Worm (Caenorhabditis elegans) whole organism, L2 larva: Measurements from ENCODE around the gene C02B4.3.

Experiments
- Y55F3AM.14 ChIP-seq: fragments of 200-800 bp; sonication (Bioruptor generic); optimal IDR thresholded peaks from 2 replicates; lab custom pipeline; 2018; ENCODE audit warnings: mild to moderate bottlenecking, missing genetic modification characterization, missing compliant biosample characterization
- ama-1 ChIP-seq: fragments of 150-350 bp; optimal IDR thresholded peaks from 2 replicates; lab custom pipeline; 2018; ENCODE audit warnings: inconsistent platforms
- snpc-4 ChIP-seq: fragments of 150-350 bp; optimal IDR thresholded peaks from 2 replicates; lab custom pipeline; 2014; ENCODE audit warnings: missing biosample characterization, missing genetic modification characterization
- unc-62 ChIP-seq: fragments of 150-350 bp; optimal IDR thresholded peaks from 2 replicates; lab custom pipeline; 2014; ENCODE audit warnings: missing biosample characterization, missing genetic modification reagents, missing genetic modification characterization

DNA sequence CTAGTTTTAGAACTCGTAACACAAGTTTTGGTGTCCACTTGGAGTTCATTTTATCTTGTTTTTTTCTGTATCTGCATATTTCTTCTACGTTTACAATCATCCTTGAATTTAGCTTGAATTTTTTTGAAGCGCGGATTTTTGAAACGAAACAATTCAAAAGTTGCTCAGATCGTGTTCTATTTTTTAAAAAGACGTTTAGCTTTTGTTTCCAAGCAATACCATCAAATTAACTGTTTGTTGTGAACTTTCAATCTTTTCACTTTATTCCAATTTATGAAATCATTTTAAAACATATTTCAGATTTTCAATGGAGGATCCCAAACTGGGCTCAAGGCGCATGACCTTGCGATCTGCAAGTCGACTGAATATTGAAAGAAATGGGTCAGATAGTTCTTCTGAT, 40.5 kb downstream of the C02B4.3 start, which contains the start of gene R09A8.2:
- TF ChIP-seq unc-62 (GFP tag; lab: Kevin White, UChicago), result no peak
- TF ChIP-seq ama-1, result no peak
- TF ChIP-seq Y55F3AM.14, result no peak
- TF ChIP-seq snpc-4 (tag; lab: Kevin White, UChicago), result no peak
